Fruit fly (Drosophila melanogaster) whole organism, embryonic: ENCODE measurements around the gene CG4291.

Experiments used
- Doc2 ChIP-seq: fragments of 200-800 bp; sonication (Bioruptor generic); IDR thresholded peaks from 2 replicates; pipeline ENCODE4 v1.3.6; 2022; ENCODE audit warnings: missing biosample characterization, missing genetic modification characterization
- NC2α ChIP-seq: fragments of 200-800 bp; sonication (Bioruptor generic); optimal IDR thresholded peaks from 2 replicates; lab custom pipeline; 2016; ENCODE audit warnings: missing biosample characterization, missing genetic modification characterization
- Nf-YB ChIP-seq: fragments of 200-800 bp; sonication (Bioruptor generic); optimal IDR thresholded peaks from 3 replicates; lab custom pipeline; 2019; ENCODE audit warnings: missing biosample characterization, mild to moderate bottlenecking, missing genetic modification characterization, moderate library complexity
- br ChIP-seq: fragments of >200 bp; optimal IDR thresholded peaks from 2 replicates; lab custom pipeline; 2017
- hth ChIP-seq: fragments of >200 bp; optimal IDR thresholded peaks from 2 replicates; lab custom pipeline; 2017; ENCODE audit warnings: inconsistent platforms
- pfk ChIP-seq: fragments of 200-800 bp; sonication (Bioruptor generic); optimal IDR thresholded peaks from 2 replicates; lab custom pipeline; 2018; ENCODE audit warnings: missing biosample characterization, mild to moderate bottlenecking, missing genetic modification characterization, moderate library complexity

DNA sequence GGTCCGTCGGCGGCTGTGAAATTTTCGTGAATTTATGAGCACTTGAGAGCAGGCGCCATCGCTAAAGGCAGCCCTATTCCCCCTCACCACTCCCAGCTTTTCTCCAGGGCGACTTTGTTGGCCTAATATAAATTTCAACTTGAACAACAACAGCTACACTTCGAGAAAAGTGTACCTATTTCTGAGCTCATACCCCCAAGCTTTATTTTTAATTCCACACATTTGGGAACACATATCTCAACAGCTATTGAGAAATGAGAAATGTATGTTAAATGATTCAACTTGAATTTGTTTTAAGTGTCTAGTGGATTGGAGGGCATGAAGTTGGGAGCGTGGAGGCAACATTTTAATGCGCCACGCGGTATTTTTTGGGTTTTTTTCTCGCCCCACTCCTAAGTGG lies 34.2 kb upstream of the CG4291 start:
- TF ChIP-seq Nf-YB (GFP tag; lab: Kevin White, UChicago), result no peak
- TF ChIP-seq Doc2, result no peak
- no peak for TF ChIP-seq hth (lab: Kevin White, UChicago)
- no peak for TF ChIP-seq pfk
- TF ChIP-seq NC2α (GFP tag; lab: Kevin White, UChicago), result no peak
- TF ChIP-seq br, result no peak
